Fruit fly (Drosophila melanogaster) Kc167 (cell line): ENCODE data around the gene CG43610.

Source experiments
- Sin3A ChIP-seq: fragments of >200 bp; optimal IDR thresholded peaks from 2 replicates; lab custom pipeline; 2018; ENCODE audit warnings: missing external identifiers
- h ChIP-seq: fragments of >200 bp; optimal IDR thresholded peaks from 3 replicates; lab custom pipeline; 2018; ENCODE audit warnings: missing external identifiers
- psq ChIP-seq: fragments of >200 bp; optimal IDR thresholded peaks from 2 replicates; lab custom pipeline; 2017; ENCODE audit warnings: missing external identifiers
- ttk ChIP-seq: sonication (Bioruptor generic); optimal IDR thresholded peaks from 2 replicates; lab custom pipeline; 2017; ENCODE audit warnings: missing external identifiers

- TF ChIP-seq ttk (lab: Kevin White, UChicago) (no peak), h (lab: Kevin White, UChicago) (no peak), psq (no peak), Sin3A (lab: Kevin White, UChicago) (no peak)
Observed at dm6 chr2L:6783395-6783794, 15.6 kb upstream of the CG43610 start.
